Fruit fly (Drosophila melanogaster) whole organism, embryonic: ENCODE measurements around the gene CG33510.

Source experiments
- Adf1 ChIP-seq: fragments of 200-800 bp; sonication (Bioruptor generic); IDR thresholded peaks from 2 replicates; pipeline ENCODE4 v1.3.6; 2022; ENCODE audit warnings: missing biosample characterization, missing genetic modification characterization
- B-H1 ChIP-seq: fragments of 200-800 bp; sonication (Bioruptor generic); IDR thresholded peaks from 3 replicates; pipeline ENCODE4 v1.3.6; 2022; ENCODE audit warnings: missing biosample characterization, missing genetic modification characterization
- CG10366 ChIP-seq: fragments of 200-800 bp; sonication (Bioruptor generic); IDR thresholded peaks from 2 replicates; pipeline ENCODE4 v1.3.6; 2022; ENCODE audit warnings: missing biosample characterization, missing genetic modification characterization
- CG10431 ChIP-seq: fragments of 200-800 bp; sonication (Bioruptor generic); optimal IDR thresholded peaks from 3 replicates; lab custom pipeline; 2018; ENCODE audit warnings: missing biosample characterization, mild to moderate bottlenecking, missing genetic modification characterization
- CG12071 ChIP-seq: fragments of 200-800 bp; sonication (Bioruptor generic); optimal IDR thresholded peaks from 3 replicates; lab custom pipeline; 2018; ENCODE audit warnings: missing biosample characterization, mild to moderate bottlenecking, missing genetic modification characterization
- CG12104 ChIP-seq: fragments of 200-800 bp; sonication (Bioruptor generic); optimal IDR thresholded peaks from 3 replicates; lab custom pipeline; 2016; ENCODE audit warnings: missing biosample characterization, missing genetic modification characterization
- CG13123 ChIP-seq: fragments of 200-800 bp; sonication (Bioruptor generic); optimal IDR thresholded peaks from 2 replicates; lab custom pipeline; 2016; ENCODE audit warnings: missing biosample characterization, missing genetic modification characterization
- CG13894 ChIP-seq: fragments of 200-800 bp; sonication (Bioruptor generic); optimal IDR thresholded peaks from 3 replicates; lab custom pipeline; 2018; ENCODE audit warnings: missing biosample characterization, mild to moderate bottlenecking, missing genetic modification characterization, moderate library complexity
- CG14050 ChIP-seq: fragments of 200-800 bp; sonication (Bioruptor generic); IDR thresholded peaks from 3 replicates; pipeline ENCODE4 v1.3.6; 2022; ENCODE audit warnings: missing biosample characterization, missing genetic modification characterization
- CG14441 ChIP-seq: fragments of 200-800 bp; sonication (Bioruptor generic); IDR thresholded peaks from 2 replicates; pipeline ENCODE4 v1.3.6; 2022; ENCODE audit warnings: missing biosample characterization, missing genetic modification characterization
- CG1603 ChIP-seq: fragments of 200-800 bp; sonication (Bioruptor generic); optimal IDR thresholded peaks from 2 replicates; lab custom pipeline; 2019; ENCODE audit warnings: missing biosample characterization, mild to moderate bottlenecking, missing genetic modification characterization, moderate library complexity
- CG17568 ChIP-seq: fragments of 200-800 bp; sonication (Bioruptor generic); optimal IDR thresholded peaks from 2 replicates; lab custom pipeline; 2018; ENCODE audit warnings: missing biosample characterization, mild to moderate bottlenecking, missing genetic modification characterization, moderate library complexity
- CG17912 ChIP-seq: fragments of 200-800 bp; sonication (Bioruptor generic); optimal IDR thresholded peaks from 2 replicates; lab custom pipeline; 2018; ENCODE audit warnings: missing biosample characterization, mild to moderate bottlenecking, missing genetic modification characterization
- CG2116 ChIP-seq: fragments of 200-800 bp; sonication (Bioruptor generic); optimal IDR thresholded peaks from 3 replicates; lab custom pipeline; 2018; ENCODE audit warnings: missing biosample characterization, mild to moderate bottlenecking, missing genetic modification characterization
- CG2199 ChIP-seq: fragments of 200-800 bp; sonication (Bioruptor generic); IDR thresholded peaks from 3 replicates; pipeline ENCODE4 v1.3.6; 2022; ENCODE audit warnings: missing biosample characterization, missing genetic modification characterization
- CG31388 ChIP-seq: fragments of 200-800 bp; sonication (Bioruptor generic); optimal IDR thresholded peaks from 2 replicates; lab custom pipeline; 2016; ENCODE audit warnings: missing biosample characterization, missing genetic modification characterization
- CG34422 ChIP-seq: fragments of 200-800 bp; sonication (Bioruptor generic); IDR thresholded peaks from 3 replicates; pipeline ENCODE4 v1.3.6; 2022; ENCODE audit warnings: missing biosample characterization, missing genetic modification characterization
- CG4424 ChIP-seq: fragments of 200-800 bp; sonication (Bioruptor generic); optimal IDR thresholded peaks from 3 replicates; lab custom pipeline; 2016; ENCODE audit warnings: missing biosample characterization, missing genetic modification characterization
- CG7963 ChIP-seq: fragments of 200-800 bp; sonication (Bioruptor generic); IDR thresholded peaks from 3 replicates; pipeline ENCODE4 v1.3.6; 2022; ENCODE audit warnings: missing biosample characterization, missing genetic modification characterization; ENCODE audit not compliant: partially characterized antibody
- CG8388 ChIP-seq: fragments of 200-800 bp; sonication (Bioruptor generic); optimal IDR thresholded peaks from 2 replicates; lab custom pipeline; 2019; ENCODE audit warnings: missing biosample characterization, mild to moderate bottlenecking, missing genetic modification characterization, moderate library complexity
- CG9437 ChIP-seq: fragments of 200-800 bp; sonication (Bioruptor generic); optimal IDR thresholded peaks from 2 replicates; lab custom pipeline; 2018; ENCODE audit warnings: missing biosample characterization, mild to moderate bottlenecking, missing genetic modification characterization
- Camta ChIP-seq: fragments of 200-800 bp; sonication (Bioruptor generic); optimal IDR thresholded peaks from 2 replicates; lab custom pipeline; 2016; ENCODE audit warnings: missing biosample characterization, missing genetic modification characterization
- D19A ChIP-seq: fragments of 200-800 bp; optimal IDR thresholded peaks from 3 replicates; lab custom pipeline; 2019; ENCODE audit warnings: missing biosample characterization, mild to moderate bottlenecking, missing genetic modification characterization, moderate library complexity
- E2f2 ChIP-seq: fragments of 200-800 bp; sonication (Bioruptor generic); IDR thresholded peaks from 2 replicates; pipeline ENCODE4 v1.3.6; 2022; ENCODE audit warnings: missing biosample characterization, missing genetic modification characterization
- Ets97D ChIP-seq: fragments of 200-800 bp; sonication (Bioruptor generic); optimal IDR thresholded peaks from 3 replicates; lab custom pipeline; 2016; ENCODE audit warnings: missing biosample characterization, missing genetic modification characterization
- Hr3 ChIP-seq: fragments of 200-800 bp; sonication (Bioruptor generic); optimal IDR thresholded peaks from 3 replicates; lab custom pipeline; 2016; ENCODE audit warnings: missing biosample characterization, missing genetic modification characterization
- Hsf ChIP-seq: fragments of 200-800 bp; sonication (Bioruptor generic); optimal IDR thresholded peaks from 3 replicates; lab custom pipeline; 2016; ENCODE audit warnings: missing biosample characterization, missing genetic modification characterization
- Med ChIP-seq: fragments of 200-800 bp; sonication (Bioruptor generic); peaks from one replicate; lab custom pipeline; 2016; ENCODE audit warnings: missing biosample characterization, missing genetic modification characterization, mild to moderate bottlenecking, inconsistent platforms, moderate library complexity
- Myb ChIP-seq: fragments of 200-800 bp; sonication (Bioruptor generic); optimal IDR thresholded peaks from 2 replicates; lab custom pipeline; 2016; ENCODE audit warnings: missing biosample characterization, missing genetic modification characterization
- NC2β ChIP-seq: fragments of 200-800 bp; sonication (Bioruptor generic); optimal IDR thresholded peaks from 2 replicates; lab custom pipeline; 2016; ENCODE audit warnings: missing biosample characterization, missing genetic modification characterization
- Neu2 ChIP-seq: fragments of 200-800 bp; sonication (Bioruptor generic); optimal IDR thresholded peaks from 3 replicates; lab custom pipeline; 2016; ENCODE audit warnings: missing biosample characterization, missing genetic modification characterization, borderline replicate concordance
- Sin3A ChIP-seq: fragments of >200 bp; optimal IDR thresholded peaks from 2 replicates; lab custom pipeline; 2018
- Six4 ChIP-seq: fragments of 200-800 bp; sonication (Bioruptor generic); optimal IDR thresholded peaks from 2 replicates; lab custom pipeline; 2016; ENCODE audit warnings: missing biosample characterization, missing genetic modification characterization
- Sry-δ ChIP-seq: fragments of 200-800 bp; sonication (Bioruptor generic); optimal IDR thresholded peaks from 2 replicates; lab custom pipeline; 2016; ENCODE audit warnings: missing biosample characterization, missing genetic modification characterization
- ara ChIP-seq: fragments of 200-800 bp; sonication (Bioruptor generic); IDR thresholded peaks from 2 replicates; pipeline ENCODE4 v1.3.6; 2022; ENCODE audit warnings: missing biosample characterization, missing genetic modification characterization
- ato ChIP-seq: fragments of 200-800 bp; sonication (Bioruptor generic); IDR thresholded peaks from 2 replicates; pipeline ENCODE4 v1.3.6; 2022; ENCODE audit warnings: missing biosample characterization, missing genetic modification characterization; ENCODE audit not compliant: partially characterized antibody
- br ChIP-seq: fragments of >200 bp; optimal IDR thresholded peaks from 2 replicates; lab custom pipeline; 2017
- corto ChIP-seq: fragments of 200-800 bp; sonication (Bioruptor generic); optimal IDR thresholded peaks from 2 replicates; lab custom pipeline; 2016; ENCODE audit warnings: missing biosample characterization, mild to moderate bottlenecking, missing genetic modification characterization, moderate library complexity
- croc ChIP-seq: fragments of 200-800 bp; sonication (Bioruptor generic); conservative IDR thresholded peaks from 3 replicates; pipeline ENCODE4 v1.3.6; 2022; ENCODE audit warnings: missing biosample characterization, missing genetic modification characterization
- disco-r ChIP-seq: fragments of 200-800 bp; sonication (Bioruptor generic); optimal IDR thresholded peaks from 2 replicates; lab custom pipeline; 2016; ENCODE audit warnings: missing biosample characterization, missing genetic modification characterization
- dpn ChIP-seq, 2 experiments: fragments of 200-800 bp; sonication (Bioruptor generic); optimal IDR thresholded peaks; 3 replicates each; lab custom pipeline; 2016; ENCODE audit warnings: missing biosample characterization in 2 of 2, missing genetic modification characterization in 2 of 2
- exex ChIP-seq: fragments of 200-800 bp; sonication (Bioruptor generic); optimal IDR thresholded peaks from 4 replicates; lab custom pipeline; 2018; ENCODE audit warnings: missing biosample characterization, mild to moderate bottlenecking, missing genetic modification characterization, moderate library complexity
- ftz-f1 ChIP-seq: fragments of 200-800 bp; sonication (Bioruptor generic); optimal IDR thresholded peaks from 2 replicates; lab custom pipeline; 2016; ENCODE audit warnings: missing biosample characterization, missing genetic modification characterization
- gfzf ChIP-seq: fragments of 200-800 bp; sonication (Bioruptor generic); optimal IDR thresholded peaks from 2 replicates; lab custom pipeline; 2016; ENCODE audit warnings: missing biosample characterization, mild to moderate bottlenecking, missing genetic modification characterization, moderate library complexity
- her ChIP-seq: fragments of 200-800 bp; sonication (Bioruptor generic); optimal IDR thresholded peaks from 2 replicates; lab custom pipeline; 2016; ENCODE audit warnings: missing biosample characterization, missing genetic modification characterization
- oc ChIP-seq: fragments of 200-800 bp; sonication (Bioruptor generic); optimal IDR thresholded peaks from 2 replicates; lab custom pipeline; 2018; ENCODE audit warnings: missing biosample characterization, mild to moderate bottlenecking, missing genetic modification characterization, moderate library complexity
- org-1 ChIP-seq: fragments of 200-800 bp; sonication (Bioruptor generic); optimal IDR thresholded peaks from 2 replicates; lab custom pipeline; 2017; ENCODE audit warnings: missing biosample characterization, missing genetic modification characterization
- pan ChIP-seq, 4 experiments: fragments of >200 bp in 3 of 4; fragments of 200-800 bp in 1 of 4; sonication (Bioruptor generic) in 1 of 4; optimal IDR thresholded peaks in 3 of 4; IDR thresholded peaks in 1 of 4; 2 replicates each; pipeline versions ENCODE4 v1.3.6 to Lab custom; 2017 to 2022; ENCODE audit warnings: missing biosample characterization in 2 of 4, missing genetic modification characterization in 2 of 4, mixed read lengths in 1 of 4
- row ChIP-seq: fragments of 200-800 bp; sonication (Bioruptor generic); IDR thresholded peaks from 3 replicates; pipeline ENCODE4 v1.3.6; 2022; ENCODE audit warnings: missing biosample characterization, missing genetic modification characterization
- sens ChIP-seq: fragments of 200-800 bp; sonication (Bioruptor generic); peaks from one replicate; lab custom pipeline; 2016; ENCODE audit warnings: missing biosample characterization, missing genetic modification characterization
- unpg ChIP-seq: fragments of 200-800 bp; sonication (Bioruptor generic); optimal IDR thresholded peaks from 3 replicates; lab custom pipeline; 2018; ENCODE audit warnings: missing biosample characterization, mild to moderate bottlenecking, missing genetic modification characterization, moderate library complexity
- wor ChIP-seq: fragments of 200-800 bp; sonication (Bioruptor generic); IDR thresholded peaks from 2 replicates; pipeline ENCODE4 v1.3.6; 2022; ENCODE audit warnings: missing biosample characterization, missing genetic modification characterization

The CG33510 gene

DNA sequence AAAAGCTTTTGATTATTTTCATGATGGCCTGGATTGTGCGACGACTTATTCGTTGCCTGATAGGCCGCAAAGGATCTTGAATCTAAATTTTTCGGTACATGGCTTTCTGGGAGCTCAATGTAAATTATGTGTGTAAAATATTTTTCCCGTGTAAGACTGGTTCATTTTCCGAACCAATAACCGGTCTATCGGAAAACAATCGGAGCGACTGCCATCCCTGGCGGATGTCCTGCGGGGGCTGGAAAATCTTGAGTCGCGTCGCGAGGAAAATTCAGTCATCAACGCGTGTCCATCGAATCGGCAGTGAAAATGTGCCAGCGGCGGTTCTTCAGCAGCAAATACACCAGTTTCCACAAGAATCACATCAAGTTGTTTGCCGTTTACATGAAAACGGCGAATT is 20.2 kb upstream of the CG33510 start, which contains the start of the genes CG46307 and Nhe2 (continued):
- TF ChIP-seq pan (optimal IDR thresholded peaks at IDR 0.05; lab: Kevin White, UChicago) (no peak), pan (GFP tag; optimal IDR thresholded peaks at IDR 0.05 in 1 of 2, IDR thresholded peaks at IDR 0.05 in 1 of 2) (peak in 1 of 2 experiments; percentile 15), Hsf (GFP tag; lab: Kevin White, UChicago) (no peak), disco-r (GFP tag; lab: Kevin White, UChicago) (no peak), CG17912 (GFP tag; lab: Kevin White, UChicago) (no peak), row (peak; percentile 55), CG34422 (GFP tag; lab: Robert Waterston, UW) (0 out of 3 replicates have a peak, but pooled peaks have one; percentile 51), CG12104 (GFP tag; lab: Kevin White, UChicago) (no peak), br (no peak), CG31388 (GFP tag; lab: Kevin White, UChicago) (no peak), CG10366 (GFP tag; lab: Robert Waterston, UW) (no peak), Six4 (GFP tag; lab: Kevin White, UChicago) (no peak), CG14050 (GFP tag; lab: Robert Waterston, UW) (no peak), ftz-f1 (GFP tag; lab: Kevin White, UChicago) (no peak), CG7963 (0 out of 3 replicates have a peak, but pooled peaks have one; percentile 17), gfzf (GFP tag; lab: Kevin White, UChicago) (peak; percentile 36), Adf1 (no peak), CG10431 (GFP tag; lab: Kevin White, UChicago) (no peak), exex (tag; lab: Kevin White, UChicago) (no peak), wor (GFP tag; lab: Robert Waterston, UW) (no peak), Med (GFP tag; lab: Kevin White, UChicago) (peak; percentile 76), CG13123 (GFP tag; lab: Kevin White, UChicago) (no peak), ara (GFP tag; lab: Robert Waterston, UW) (no peak), her (GFP tag; lab: Kevin White, UChicago) (no peak), B-H1 (GFP tag; lab: Robert Waterston, UW) (0 out of 3 replicates have a peak, but pooled peaks have one; percentile 16), CG9437 (no peak), CG2116 (GFP tag; lab: Kevin White, UChicago) (no peak), CG8388 (no peak), D19A (tag; lab: Kevin White, UChicago) (no peak), Myb (GFP tag; lab: Kevin White, UChicago) (no peak), CG12071 (GFP tag; lab: Kevin White, UChicago) (no peak), CG4424 (GFP tag; lab: Kevin White, UChicago) (peak; percentile 6), CG17568 (no peak), Ets97D (GFP tag; lab: Kevin White, UChicago) (peak; percentile 58), E2f2 (peak; percentile 8; the same call in 1 of the 2 replicates), croc (no peak), Hr3 (GFP tag; lab: Kevin White, UChicago) (no peak), Neu2 (no peak), unpg (no peak), CG13894 (tag; lab: Kevin White, UChicago) (no peak), corto (GFP tag; lab: Kevin White, UChicago) (no peak), CG2199 (peak; percentile 68), NC2β (GFP tag; lab: Kevin White, UChicago) (no peak), Camta (no peak), CG14441 (no peak), dpn (GFP tag; optimal IDR thresholded peaks at IDR 0.05; lab: Kevin White, UChicago) (no peak), ato (GFP tag; lab: Robert Waterston, UW) (no peak), Sin3A (lab: Kevin White, UChicago) (no peak), oc (tag; lab: Kevin White, UChicago) (no peak), CG1603 (peak; percentile 35), Sry-δ (GFP tag; lab: Kevin White, UChicago) (peak; percentile 38), sens (peak; percentile 78), org-1 (GFP tag; lab: Kevin White, UChicago) (no peak)
